Worm (Caenorhabditis elegans): ENCODE data around the gene K01G5.8.

Gene K01G5.8

DNA sequence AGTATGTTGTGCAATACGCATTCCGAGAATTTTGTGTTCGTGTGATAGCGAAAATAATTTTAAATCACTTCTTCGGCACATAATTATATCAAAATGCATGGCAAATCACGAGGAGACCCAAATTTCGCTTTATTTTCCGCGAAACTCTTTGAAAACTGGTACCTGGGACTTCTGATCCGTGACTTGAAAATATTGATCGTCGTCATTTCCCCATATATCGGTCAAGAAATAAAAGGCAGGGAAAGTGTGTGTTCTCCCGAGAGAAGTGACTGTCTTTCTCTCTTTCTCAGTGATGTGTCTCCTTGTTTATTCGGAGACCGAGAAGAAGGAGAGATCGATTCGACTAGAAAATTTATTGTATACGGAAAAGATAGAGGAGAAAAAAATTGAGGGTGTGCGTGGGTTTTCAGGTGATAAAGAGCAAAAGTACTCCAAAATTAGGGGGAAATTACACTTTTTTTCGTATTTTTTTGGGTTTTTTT lies 29.3 kb downstream of the K01G5.8 start, which contains the start of gene W09D10.5:
TSS of gene W09D10.5 (minus strand) at position 345 of the 482 bp plus-strand sequence.
- no peak for TF ChIP-seq gmeb-1 (tag; optimal IDR thresholded peaks at IDR 0.05)
- TF ChIP-seq zag-1 (tag; optimal IDR thresholded peaks at IDR 0.05): no peak
- TF ChIP-seq nhr-12 (tag; optimal IDR thresholded peaks at IDR 0.05): no peak
- no peak for TF ChIP-seq snpc-4 (tag; optimal IDR thresholded peaks at IDR 0.05)
- TF ChIP-seq F13H6.1 (tag; optimal IDR thresholded peaks at IDR 0.05): peak; percentile 4
- TF ChIP-seq ceh-16 (tag; optimal IDR thresholded peaks at IDR 0.05): peak; percentile 24
- TF ChIP-seq lin-13 (GFP tag; optimal IDR thresholded peaks at IDR 0.05): no peak
- TF ChIP-seq mab-5 (tag; optimal IDR thresholded peaks at IDR 0.05): no peak
- no peak for TF ChIP-seq nhr-77 (tag; optimal IDR thresholded peaks at IDR 0.05)
- no peak for TF ChIP-seq crh-2 (tag; optimal IDR thresholded peaks at IDR 0.05)
- TF ChIP-seq unc-55 (GFP tag; optimal IDR thresholded peaks at IDR 0.05): no peak
- TF ChIP-seq peb-1 (tag; optimal IDR thresholded peaks at IDR 0.05): no peak
- TF ChIP-seq ztf-1 (GFP tag; conservative IDR thresholded peaks at IDR 0.05): no peak
- TF ChIP-seq nhr-6 (tag; optimal IDR thresholded peaks at IDR 0.05): peak; percentile 3
- TF ChIP-seq lsy-2 (tag; optimal IDR thresholded peaks at IDR 0.05): peak in 1 of 2 experiments; percentile 36
- TF ChIP-seq lin-11 (tag; optimal IDR thresholded peaks at IDR 0.05): no peak
- peak; percentile 48 for TF ChIP-seq sma-3 (GFP tag; optimal IDR thresholded peaks at IDR 0.05)
- TF ChIP-seq unc-62 (GFP tag; optimal IDR thresholded peaks at IDR 0.05): no peak
- TF ChIP-seq skn-1 (tag; optimal IDR thresholded peaks at IDR 0.05): no peak
- TF ChIP-seq ztf-11 (tag; optimal IDR thresholded peaks at IDR 0.05): no peak
- no peak for TF ChIP-seq nhr-11 (tag; optimal IDR thresholded peaks at IDR 0.05)
- no peak for TF ChIP-seq ceh-82 (tag; optimal IDR thresholded peaks at IDR 0.05)
- no peak for TF ChIP-seq nhr-23 (tag; optimal IDR thresholded peaks at IDR 0.05)
- no peak for TF ChIP-seq mdl-1 (tag; optimal IDR thresholded peaks at IDR 0.05)
- no peak for TF ChIP-seq lin-39 (tag; optimal IDR thresholded peaks at IDR 0.05)
- TF ChIP-seq mbf-1 (tag; optimal IDR thresholded peaks at IDR 0.05): no peak
- peak; percentile 26 for TF ChIP-seq nhr-129 (tag; optimal IDR thresholded peaks at IDR 0.05)
- no peak for TF ChIP-seq sma-9 (GFP tag; optimal IDR thresholded peaks at IDR 0.05)
- TF ChIP-seq sma-9 (tag; optimal IDR thresholded peaks at IDR 0.05): no peak
- TF ChIP-seq C34F6.9 (tag; optimal IDR thresholded peaks at IDR 0.05): no peak
- TF ChIP-seq nhr-21 (tag; optimal IDR thresholded peaks at IDR 0.05): peak; percentile 34
- TF ChIP-seq alr-1 (tag; optimal IDR thresholded peaks at IDR 0.05): no peak
- no peak for TF ChIP-seq nhr-237 (tag; optimal IDR thresholded peaks at IDR 0.05)
- peak; percentile 32 for TF ChIP-seq ztf-4 (tag; optimal IDR thresholded peaks at IDR 0.05)
- TF ChIP-seq nhr-10 (tag; optimal IDR thresholded peaks at IDR 0.05): no peak
- TF ChIP-seq sem-4 (tag; optimal IDR thresholded peaks at IDR 0.05): no peak
- no peak for TF ChIP-seq elt-3 (tag; optimal IDR thresholded peaks at IDR 0.05)
- no peak for TF ChIP-seq blmp-1 (tag; optimal IDR thresholded peaks at IDR 0.05; ENCODE audit: insufficient read depth)
- no peak for TF ChIP-seq unc-39 (tag; optimal IDR thresholded peaks at IDR 0.05)
- no peak for TF ChIP-seq elt-1 (tag; optimal IDR thresholded peaks at IDR 0.05)
- TF ChIP-seq ZK546.5 (tag; optimal IDR thresholded peaks at IDR 0.05): no peak
- no peak for TF ChIP-seq dmd-4 (tag; optimal IDR thresholded peaks at IDR 0.05)
- no peak for TF ChIP-seq R02D3.7 (tag; optimal IDR thresholded peaks at IDR 0.05)
- TF ChIP-seq aly-2 (tag; optimal IDR thresholded peaks at IDR 0.05): no peak
- no peak for TF ChIP-seq egl-27 (tag; optimal IDR thresholded peaks at IDR 0.05)
- TF ChIP-seq Y55F3AM.14 (GFP tag; optimal IDR thresholded peaks at IDR 0.05): no peak
- peak; percentile 16 for TF ChIP-seq ama-1 (optimal IDR thresholded peaks at IDR 0.05)
- TF ChIP-seq fos-1 (tag; optimal IDR thresholded peaks at IDR 0.05): peak; percentile 70
- TF ChIP-seq nhr-25 (tag; optimal IDR thresholded peaks at IDR 0.05): no peak
